Worm (Caenorhabditis elegans) whole organism, L4 larva: Measurements from ENCODE around the gene fip-4.

ENCODE experiments used
- F10B5.3 ChIP-seq: sonication (generic microtip); optimal IDR thresholded peaks from 2 replicates; lab custom pipeline; 2016; ENCODE audit warnings: mild to moderate bottlenecking, missing genetic modification characterization, missing compliant biosample characterization
- F49E8.2 ChIP-seq: sonication (generic microtip); optimal IDR thresholded peaks from 2 replicates; lab custom pipeline; 2016; ENCODE audit warnings: missing compliant biosample characterization, mild to moderate bottlenecking, missing genetic modification characterization, borderline replicate concordance
- R02D3.7 ChIP-seq: fragments of 150-350 bp; sonication (generic microtip); optimal IDR thresholded peaks from 3 replicates; lab custom pipeline; 2014; ENCODE audit warnings: missing biosample characterization, missing genetic modification characterization
- T26A8.4 ChIP-seq: fragments of 200-800 bp; sonication (Bioruptor generic); IDR thresholded peaks from 2 replicates; pipeline ENCODE4 v1.3.6; 2022; ENCODE audit warnings: missing genetic modification characterization, missing compliant biosample characterization
- Y105C5A.15 ChIP-seq: fragments of 200-800 bp; sonication (Bioruptor generic); IDR thresholded peaks from 2 replicates; pipeline ENCODE4 v1.3.6; 2022; ENCODE audit warnings: missing genetic modification characterization, missing compliant biosample characterization
- Y75B8A.6 ChIP-seq: fragments of 200-800 bp; sonication (Bioruptor generic); IDR thresholded peaks from 2 replicates; pipeline ENCODE4 v1.3.6; 2022; ENCODE audit warnings: missing genetic modification reagents, missing genetic modification characterization, missing compliant biosample characterization
- aha-1 ChIP-seq: fragments of 150-350 bp; peaks from one replicate; lab custom pipeline; 2014; ENCODE audit warnings: missing biosample characterization, missing genetic modification characterization
- ceh-28 ChIP-seq: fragments of 150-350 bp; optimal IDR thresholded peaks from 2 replicates; lab custom pipeline; 2014; ENCODE audit warnings: missing biosample characterization, missing genetic modification reagents, missing genetic modification characterization
- ceh-32 ChIP-seq: sonication (generic microtip); optimal IDR thresholded peaks from 2 replicates; lab custom pipeline; 2016; ENCODE audit warnings: mild to moderate bottlenecking, missing genetic modification characterization, missing compliant biosample characterization; ENCODE audit not compliant: poor library complexity
- ceh-44 ChIP-seq: fragments of 200-800 bp; sonication (Bioruptor generic); IDR thresholded peaks from 2 replicates; pipeline ENCODE4 v1.3.6; 2022; ENCODE audit warnings: missing genetic modification reagents, missing genetic modification characterization, missing compliant biosample characterization
- ceh-82 ChIP-seq: sonication (generic microtip); optimal IDR thresholded peaks from 2 replicates; lab custom pipeline; 2017; ENCODE audit warnings: missing biosample characterization, missing genetic modification characterization
- ces-1 ChIP-seq: fragments of 150-350 bp; sonication (generic microtip); optimal IDR thresholded peaks from 4 replicates; lab custom pipeline; 2014; ENCODE audit warnings: missing biosample characterization, missing genetic modification reagents, missing genetic modification characterization
- cey-2 ChIP-seq: sonication (generic microtip); optimal IDR thresholded peaks from 3 replicates; lab custom pipeline; 2017; ENCODE audit warnings: missing genetic modification characterization, mild to moderate bottlenecking, missing compliant biosample characterization, antibody characterized with exemption, borderline replicate concordance; ENCODE audit not compliant: insufficient read depth
- daf-16 ChIP-seq, 3 experiments: sonication (generic microtip); optimal IDR thresholded peaks; 2 replicates each; lab custom pipeline; 2016 to 2017; ENCODE audit warnings: missing genetic modification characterization in 3 of 3, missing genetic modification reagents in 3 of 3, mild to moderate bottlenecking in 2 of 3, missing compliant biosample characterization in 2 of 3, missing biosample characterization in 1 of 3, moderate library complexity in 1 of 3
- daf-8 ChIP-seq: fragments of 200-800 bp; sonication (Bioruptor generic); IDR thresholded peaks from 2 replicates; pipeline ENCODE4 v1.3.6; 2022; ENCODE audit warnings: missing genetic modification characterization, missing compliant biosample characterization
- dpl-1 ChIP-seq: fragments of 150-350 bp; optimal IDR thresholded peaks from 2 replicates; lab custom pipeline; 2014; ENCODE audit warnings: missing biosample characterization, missing genetic modification reagents, missing genetic modification characterization
- duxl-1 ChIP-seq: sonication (generic microtip); optimal IDR thresholded peaks from 2 replicates; lab custom pipeline; 2016; ENCODE audit warnings: mild to moderate bottlenecking, missing genetic modification characterization, moderate library complexity, missing compliant biosample characterization; ENCODE audit not compliant: poor library complexity
- dve-1 ChIP-seq: sonication (generic microtip); optimal IDR thresholded peaks from 2 replicates; lab custom pipeline; 2017; ENCODE audit warnings: antibody characterized with exemption, mild to moderate bottlenecking, missing genetic modification characterization, missing compliant biosample characterization; ENCODE audit not compliant: insufficient read depth
- egl-27 ChIP-seq: sonication (generic microtip); optimal IDR thresholded peaks from 3 replicates; lab custom pipeline; 2017; ENCODE audit warnings: missing biosample characterization, missing genetic modification reagents, missing genetic modification characterization
- egl-43 ChIP-seq: fragments of 200-800 bp; sonication (Bioruptor generic); IDR thresholded peaks from 2 replicates; pipeline ENCODE4 v1.3.6; 2022; ENCODE audit warnings: missing genetic modification reagents, missing genetic modification characterization, missing compliant biosample characterization
- fkh-10 ChIP-seq: fragments of 150-350 bp; optimal IDR thresholded peaks from 2 replicates; lab custom pipeline; 2014; ENCODE audit warnings: missing biosample characterization, missing genetic modification reagents, missing genetic modification characterization
- fos-1 ChIP-seq: fragments of 150-350 bp; optimal IDR thresholded peaks from 2 replicates; lab custom pipeline; 2014; ENCODE audit warnings: missing biosample characterization, missing genetic modification characterization
- hlh-11 ChIP-seq: fragments of 200-800 bp; sonication (Bioruptor generic); optimal IDR thresholded peaks from 2 replicates; lab custom pipeline; 2018; ENCODE audit warnings: mild to moderate bottlenecking, missing genetic modification characterization, missing compliant biosample characterization
- hmg-1.1 ChIP-seq: fragments of 200-800 bp; sonication (Bioruptor generic); IDR thresholded peaks from 2 replicates; pipeline ENCODE4 v1.3.6; 2022; ENCODE audit warnings: missing genetic modification reagents, missing genetic modification characterization, missing compliant biosample characterization
- lsy-2 ChIP-seq, 2 experiments: fragments of 150-350 bp in 1 of 2; sonication (generic microtip) in 1 of 2; optimal IDR thresholded peaks; 2 replicates each; lab custom pipeline; 2014 to 2017; ENCODE audit warnings: missing biosample characterization in 2 of 2, missing genetic modification characterization in 2 of 2
- mdt-29 ChIP-seq: fragments of 200-800 bp; sonication (Bioruptor generic); IDR thresholded peaks from 2 replicates; pipeline ENCODE4 v1.3.6; 2022; ENCODE audit warnings: missing genetic modification reagents, missing genetic modification characterization, missing compliant biosample characterization
- nhr-10 ChIP-seq: fragments of 150-350 bp; optimal IDR thresholded peaks from 2 replicates; lab custom pipeline; 2014; ENCODE audit warnings: missing biosample characterization, missing genetic modification characterization
- nhr-11 ChIP-seq: fragments of 150-350 bp; optimal IDR thresholded peaks from 2 replicates; lab custom pipeline; 2014; ENCODE audit warnings: missing biosample characterization, missing genetic modification characterization
- nhr-111 ChIP-seq: fragments of 200-800 bp; sonication (Bioruptor generic); optimal IDR thresholded peaks from 2 replicates; lab custom pipeline; 2018; ENCODE audit warnings: mild to moderate bottlenecking, missing genetic modification characterization, missing compliant biosample characterization
- nhr-237 ChIP-seq: sonication (generic microtip); optimal IDR thresholded peaks from 2 replicates; lab custom pipeline; 2017; ENCODE audit warnings: missing biosample characterization, missing genetic modification characterization
- nhr-41 ChIP-seq: fragments of 200-800 bp; sonication (Bioruptor generic); IDR thresholded peaks from 2 replicates; pipeline ENCODE4 v1.3.6; 2022; ENCODE audit warnings: missing genetic modification reagents, missing genetic modification characterization, missing compliant biosample characterization
- nhr-48 ChIP-seq: sonication (generic microtip); optimal IDR thresholded peaks from 2 replicates; lab custom pipeline; 2016; ENCODE audit warnings: mild to moderate bottlenecking, missing genetic modification characterization, missing compliant biosample characterization
- nhr-6 ChIP-seq: fragments of 150-350 bp; optimal IDR thresholded peaks from 2 replicates; lab custom pipeline; 2014; ENCODE audit warnings: missing biosample characterization, missing genetic modification characterization
- nhr-76 ChIP-seq: fragments of 150-350 bp; optimal IDR thresholded peaks from 2 replicates; lab custom pipeline; 2014; ENCODE audit warnings: missing biosample characterization, missing genetic modification characterization
- pha-4 ChIP-seq, 2 experiments: fragments of 150-350 bp in 1 of 2; fragments of 200-800 bp in 1 of 2; sonication (Bioruptor generic) in 1 of 2; IDR thresholded peaks in 1 of 2; optimal IDR thresholded peaks in 1 of 2; 2 replicates each; pipeline versions ENCODE4 v1.3.6 to Lab custom; 2014 to 2022; ENCODE audit warnings: missing genetic modification characterization in 2 of 2, missing genetic modification reagents in 2 of 2, missing biosample characterization in 1 of 2, missing compliant biosample characterization in 1 of 2
- sdz-12 ChIP-seq: fragments of 200-800 bp; sonication (Bioruptor generic); optimal IDR thresholded peaks from 2 replicates; lab custom pipeline; 2018; ENCODE audit warnings: mild to moderate bottlenecking, missing genetic modification characterization, missing compliant biosample characterization
- spr-3 ChIP-seq: fragments of 200-800 bp; sonication (Bioruptor generic); optimal IDR thresholded peaks from 2 replicates; lab custom pipeline; 2018; ENCODE audit warnings: mild to moderate bottlenecking, missing genetic modification characterization, missing compliant biosample characterization
- tag-97 ChIP-seq: fragments of 200-800 bp; sonication (Bioruptor generic); IDR thresholded peaks from 2 replicates; pipeline ENCODE4 v1.3.6; 2022; ENCODE audit warnings: missing genetic modification characterization, missing compliant biosample characterization
- unc-62 ChIP-seq, 3 experiments: fragments of 150-350 bp in 1 of 3; sonication (generic microtip); optimal IDR thresholded peaks in 2 of 3; peaks in 1 of 3; 1 replicate in 1 of 3; 2 replicates in 2 of 3; lab custom pipeline; 2014 to 2017; ENCODE audit warnings: missing biosample characterization in 3 of 3, missing genetic modification characterization in 3 of 3, missing genetic modification reagents in 3 of 3, missing genotype in 1 of 3
- zip-2 ChIP-seq: fragments of 150-350 bp; optimal IDR thresholded peaks from 2 replicates; lab custom pipeline; 2014; ENCODE audit warnings: missing biosample characterization, missing genetic modification characterization

Gene fip-4

ce11 chrV:8602638-8603037 lies 8.4 kb downstream of the fip-4 start, which contains the start of gene F41E6.15:
Gene F41E6.15 (minus strand): TSS chrV:8602738.
- TF ChIP-seq fkh-10 (GFP tag; lab: Kevin White, UChicago) (no peak), fos-1 (tag; lab: Kevin White, UChicago) (no peak), pha-4 (GFP tag; IDR thresholded peaks at IDR 0.05; lab: Robert Waterston, UW) (no peak), pha-4 (tag; optimal IDR thresholded peaks at IDR 0.05; lab: Kevin White, UChicago) (no peak), T26A8.4 (GFP tag; lab: Robert Waterston, UW) (no peak), aha-1 (tag; lab: Kevin White, UChicago) (peak; percentile 4)

DNA sequence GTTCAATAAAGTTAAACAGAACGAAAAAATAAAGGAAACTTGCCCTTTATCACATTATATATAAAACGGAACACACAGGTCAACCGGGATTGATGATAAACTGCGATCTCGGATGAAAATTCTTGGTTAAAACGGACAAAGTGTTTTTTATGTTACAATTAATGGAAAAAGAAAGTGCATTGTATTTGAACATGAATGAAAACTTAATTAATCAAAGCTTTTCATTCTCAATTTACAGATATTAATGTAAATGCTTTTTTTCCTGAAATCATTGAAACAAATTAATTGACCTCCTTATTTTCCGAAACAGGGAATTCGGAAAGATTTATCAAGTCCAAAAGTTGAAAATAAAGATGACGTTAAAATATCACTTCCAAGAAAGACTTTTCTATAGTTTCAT lies 9.6 kb downstream of the fip-4 start, which contains the start of gene F41E6.8:
Gene F41E6.8, minus strand, starts transcription at position 101 of the 400 bp plus-strand sequence.
- TF ChIP-seq egl-43 (no peak), tag-97 (GFP tag; lab: Robert Waterston, UW) (no peak), dve-1 (tag; lab: Kevin White, UChicago) (no peak), ceh-32 (tag; lab: Kevin White, UChicago) (no peak)

DNA sequence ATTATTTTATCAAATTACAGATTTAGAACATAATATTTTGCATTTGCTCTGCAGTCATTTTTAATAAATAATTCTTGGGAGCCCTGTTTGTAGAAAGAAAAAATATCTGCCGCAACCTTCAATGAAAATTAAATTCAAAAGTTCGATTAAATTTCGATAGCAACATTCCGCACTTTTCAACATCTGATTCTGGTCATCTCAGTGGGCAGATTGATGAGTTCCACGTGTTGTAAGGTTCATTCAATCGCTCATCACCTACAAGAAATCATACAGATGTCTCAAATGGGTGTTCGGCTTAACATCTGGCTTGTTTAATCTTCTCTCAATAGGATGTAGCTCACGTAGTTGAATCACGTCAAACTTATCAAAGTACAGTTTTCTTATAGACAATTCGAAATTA lies 11.1 kb downstream of the fip-4 start:
- TF ChIP-seq unc-62 (GFP tag; optimal IDR thresholded peaks at IDR 0.05 in 1 of 2; lab: Kevin White, UChicago): no peak
- no peak for TF ChIP-seq unc-62 (tag; optimal IDR thresholded peaks at IDR 0.05; lab: Kevin White, UChicago)
- TF ChIP-seq nhr-111 (GFP tag; lab: Kevin White, UChicago): no peak
- TF ChIP-seq nhr-6 (tag; lab: Kevin White, UChicago): no peak
- TF ChIP-seq daf-16 (GFP tag; optimal IDR thresholded peaks at IDR 0.05; lab: Kevin White, UChicago): no peak
- no peak for TF ChIP-seq daf-16 (tag; optimal IDR thresholded peaks at IDR 0.05; lab: Kevin White, UChicago)
- TF ChIP-seq hmg-1.1 (GFP tag; lab: Robert Waterston, UW): no peak
- TF ChIP-seq nhr-10 (tag; lab: Kevin White, UChicago): no peak
- TF ChIP-seq ceh-82 (tag; lab: Kevin White, UChicago): no peak
- TF ChIP-seq ceh-44: no peak
- TF ChIP-seq zip-2 (tag; lab: Kevin White, UChicago): no peak
- no peak for TF ChIP-seq egl-27 (tag; lab: Kevin White, UChicago)
- no peak for TF ChIP-seq spr-3 (GFP tag; lab: Kevin White, UChicago)
- TF ChIP-seq F10B5.3 (tag; lab: Kevin White, UChicago): no peak
- TF ChIP-seq sdz-12 (GFP tag; lab: Kevin White, UChicago): no peak
- no peak for TF ChIP-seq F49E8.2 (tag; lab: Kevin White, UChicago)
- TF ChIP-seq cey-2: no peak
- TF ChIP-seq lsy-2 (tag; optimal IDR thresholded peaks at IDR 0.05; lab: Kevin White, UChicago): no peak
- no peak for TF ChIP-seq nhr-76 (tag; lab: Kevin White, UChicago)
- TF ChIP-seq ceh-28 (tag; lab: Kevin White, UChicago): no peak

DNA sequence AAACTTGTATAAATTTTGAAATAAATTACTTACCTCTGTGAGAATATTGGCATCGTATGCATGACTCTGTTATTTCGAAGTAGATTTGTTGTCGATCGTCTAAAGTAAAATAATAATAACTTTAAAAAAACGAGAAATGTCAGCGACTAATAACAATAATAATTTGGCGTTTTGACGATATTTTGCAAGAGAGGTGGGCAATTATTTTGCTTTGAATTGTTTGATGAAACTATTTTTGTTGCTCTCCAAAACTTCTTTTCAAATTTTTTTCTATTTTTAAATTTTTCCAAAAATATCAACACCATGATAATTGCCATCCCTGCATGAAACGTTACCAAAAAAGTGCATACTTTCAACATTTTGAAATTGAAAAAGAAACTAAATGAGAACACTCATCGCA lies 11.9 kb downstream of the fip-4 start, which contains the start of gene F41E6.7:
Gene F41E6.7, minus strand, starts transcription at position 101 of the 400 bp plus-strand sequence.
- TF ChIP-seq nhr-10 (tag; lab: Kevin White, UChicago) (no peak), ces-1 (GFP tag; lab: Kevin White, UChicago) (no peak), F10B5.3 (tag; lab: Kevin White, UChicago) (no peak), Y75B8A.6 (no peak), nhr-48 (tag; lab: Kevin White, UChicago) (no peak), dpl-1 (no peak), R02D3.7 (no peak), mdt-29 (no peak), Y105C5A.15 (GFP tag; lab: Robert Waterston, UW) (no peak), nhr-11 (tag; lab: Kevin White, UChicago) (no peak), duxl-1 (no peak), nhr-76 (tag; lab: Kevin White, UChicago) (no peak), daf-8 (no peak), nhr-6 (tag; lab: Kevin White, UChicago) (no peak), nhr-41 (GFP tag; lab: Robert Waterston, UW) (no peak), hlh-11 (tag; lab: Kevin White, UChicago) (no peak), nhr-237 (no peak), pha-4 (GFP tag; IDR thresholded peaks at IDR 0.05; lab: Robert Waterston, UW) (no peak), pha-4 (tag; optimal IDR thresholded peaks at IDR 0.05; lab: Kevin White, UChicago) (no peak), daf-16 (GFP tag; optimal IDR thresholded peaks at IDR 0.05; lab: Kevin White, UChicago) (no peak), daf-16 (tag; optimal IDR thresholded peaks at IDR 0.05; lab: Kevin White, UChicago) (no peak)
